Fruit fly (Drosophila melanogaster) whole organism, embryonic: ENCODE measurements around the gene CG14402.
A peak's percentile ranks its signal among the peaks of the same experiment; 100 is the strongest.

Experiments used
- Asciz ChIP-seq: fragments of 200-800 bp; sonication (Bioruptor generic); optimal IDR thresholded peaks from 2 replicates; lab custom pipeline; 2017; ENCODE audit warnings: missing biosample characterization, mild to moderate bottlenecking, missing genetic modification characterization, missing genetic modification reagents
- BEAF-32 ChIP-seq: fragments of 200-800 bp; sonication (Bioruptor generic); optimal IDR thresholded peaks from 3 replicates; lab custom pipeline; 2017; ENCODE audit warnings: missing biosample characterization, missing genetic modification characterization, mild to moderate bottlenecking, moderate library complexity, missing genetic modification reagents
- CG10462 ChIP-seq: fragments of 200-800 bp; sonication (Bioruptor generic); optimal IDR thresholded peaks from 2 replicates; lab custom pipeline; 2016; ENCODE audit warnings: missing biosample characterization, missing genetic modification characterization
- CG11723 ChIP-seq: fragments of 200-800 bp; sonication (Bioruptor generic); optimal IDR thresholded peaks from 2 replicates; lab custom pipeline; 2017; ENCODE audit warnings: missing biosample characterization, mild to moderate bottlenecking, missing genetic modification characterization
- CG1647 ChIP-seq: fragments of 200-800 bp; sonication (Bioruptor generic); optimal IDR thresholded peaks from 3 replicates; lab custom pipeline; 2016; ENCODE audit warnings: missing biosample characterization, missing genetic modification characterization
- CG16779 ChIP-seq: fragments of 200-800 bp; sonication (Bioruptor generic); IDR thresholded peaks from 2 replicates; pipeline ENCODE4 v1.3.6; 2022; ENCODE audit warnings: missing biosample characterization, missing genetic modification characterization
- CG17802 ChIP-seq: fragments of 200-800 bp; sonication (Bioruptor generic); optimal IDR thresholded peaks from 2 replicates; lab custom pipeline; 2018; ENCODE audit warnings: missing biosample characterization, mild to moderate bottlenecking, missing genetic modification characterization, moderate library complexity
- CG1832 ChIP-seq: fragments of 200-800 bp; sonication (Bioruptor generic); optimal IDR thresholded peaks from 2 replicates; lab custom pipeline; 2017; ENCODE audit warnings: missing biosample characterization, mild to moderate bottlenecking, missing genetic modification characterization, inconsistent platforms
- CG18619 ChIP-seq: fragments of 200-800 bp; sonication (Bioruptor generic); optimal IDR thresholded peaks from 3 replicates; lab custom pipeline; 2017; ENCODE audit warnings: missing biosample characterization, mild to moderate bottlenecking, missing genetic modification characterization
- CG2199 ChIP-seq: fragments of 200-800 bp; sonication (Bioruptor generic); IDR thresholded peaks from 3 replicates; pipeline ENCODE4 v1.3.6; 2022; ENCODE audit warnings: missing biosample characterization, missing genetic modification characterization
- CG2875 ChIP-seq: fragments of 200-800 bp; sonication (Bioruptor generic); optimal IDR thresholded peaks from 2 replicates; lab custom pipeline; 2017; ENCODE audit warnings: missing biosample characterization, mild to moderate bottlenecking, missing genetic modification characterization, missing genetic modification reagents
- CG31388 ChIP-seq: fragments of 200-800 bp; sonication (Bioruptor generic); optimal IDR thresholded peaks from 2 replicates; lab custom pipeline; 2016; ENCODE audit warnings: missing biosample characterization, missing genetic modification characterization
- CG32767 ChIP-seq: fragments of 200-800 bp; sonication (Bioruptor generic); IDR thresholded peaks from 2 replicates; pipeline ENCODE4 v1.3.6; 2022; ENCODE audit warnings: missing biosample characterization, missing genetic modification characterization
- CG3407 ChIP-seq: fragments of 200-800 bp; sonication (Bioruptor generic); optimal IDR thresholded peaks from 2 replicates; lab custom pipeline; 2018; ENCODE audit warnings: missing biosample characterization, mild to moderate bottlenecking, missing genetic modification characterization
- CG34422 ChIP-seq: fragments of 200-800 bp; sonication (Bioruptor generic); IDR thresholded peaks from 3 replicates; pipeline ENCODE4 v1.3.6; 2022; ENCODE audit warnings: missing biosample characterization, missing genetic modification characterization
- CG3726 ChIP-seq: fragments of 200-800 bp; sonication (Bioruptor generic); IDR thresholded peaks from 3 replicates; pipeline ENCODE4, ENCODE4 v1.3.6; 2022; ENCODE audit warnings: missing biosample characterization, missing genetic modification characterization
- CG4424 ChIP-seq: fragments of 200-800 bp; sonication (Bioruptor generic); optimal IDR thresholded peaks from 3 replicates; lab custom pipeline; 2016; ENCODE audit warnings: missing biosample characterization, missing genetic modification characterization
- CG5953 ChIP-seq: fragments of 200-800 bp; sonication (Bioruptor generic); IDR thresholded peaks from 2 replicates; pipeline ENCODE4 v1.3.6; 2022; ENCODE audit warnings: missing biosample characterization, missing genetic modification characterization
- CG6175 ChIP-seq: fragments of 200-800 bp; sonication (Bioruptor generic); IDR thresholded peaks from 3 replicates; pipeline ENCODE4 v1.3.6; 2022; ENCODE audit warnings: missing biosample characterization, missing genetic modification characterization
- CG7372 ChIP-seq: fragments of 200-800 bp; sonication (Bioruptor generic); IDR thresholded peaks from 2 replicates; pipeline ENCODE4 v1.3.6; 2022; ENCODE audit warnings: missing biosample characterization, missing genetic modification characterization
- CG8388 ChIP-seq: fragments of 200-800 bp; sonication (Bioruptor generic); optimal IDR thresholded peaks from 2 replicates; lab custom pipeline; 2019; ENCODE audit warnings: missing biosample characterization, mild to moderate bottlenecking, missing genetic modification characterization, moderate library complexity
- CG8765 ChIP-seq: fragments of 200-800 bp; sonication (Bioruptor generic); IDR thresholded peaks from 2 replicates; pipeline ENCODE4 v1.3.6; 2022; ENCODE audit warnings: missing biosample characterization, missing genetic modification characterization
- CG9437 ChIP-seq: fragments of 200-800 bp; sonication (Bioruptor generic); optimal IDR thresholded peaks from 2 replicates; lab custom pipeline; 2018; ENCODE audit warnings: missing biosample characterization, mild to moderate bottlenecking, missing genetic modification characterization
- Dbx ChIP-seq: fragments of 200-800 bp; sonication (Bioruptor generic); IDR thresholded peaks from 3 replicates; pipeline ENCODE4 v1.3.6; 2022; ENCODE audit warnings: missing biosample characterization, missing genetic modification characterization
- Ets65A ChIP-seq: fragments of 200-800 bp; sonication (Bioruptor generic); peaks from one replicate; lab custom pipeline; 2016; ENCODE audit warnings: missing biosample characterization, missing genetic modification characterization
- Jarid2 ChIP-seq: fragments of 200-800 bp; sonication (Bioruptor generic); optimal IDR thresholded peaks from 3 replicates; lab custom pipeline; 2017; ENCODE audit warnings: mild to moderate bottlenecking, missing biosample characterization, missing genetic modification reagents, missing genetic modification characterization
- Pdp1 ChIP-seq, 2 experiments: fragments of 200-800 bp; sonication (Bioruptor generic); optimal IDR thresholded peaks; 3 replicates each; lab custom pipeline; 2016; ENCODE audit warnings: missing biosample characterization in 2 of 2, missing genetic modification characterization in 2 of 2, mild to moderate bottlenecking in 1 of 2, moderate library complexity in 1 of 2
- Scr ChIP-seq: fragments of 200-800 bp; sonication (Bioruptor generic); IDR thresholded peaks from 2 replicates; pipeline ENCODE4 v1.3.6; 2022; ENCODE audit warnings: missing biosample characterization, missing genetic modification characterization; ENCODE audit not compliant: partially characterized antibody
- Side ChIP-seq: fragments of 200-800 bp; sonication (Bioruptor generic); optimal IDR thresholded peaks from 2 replicates; lab custom pipeline; 2016; ENCODE audit warnings: missing biosample characterization, missing genetic modification characterization
- abd-A ChIP-seq: fragments of 200-800 bp; sonication (Bioruptor generic); optimal IDR thresholded peaks from 3 replicates; lab custom pipeline; 2019; ENCODE audit warnings: missing biosample characterization, mild to moderate bottlenecking, missing genetic modification characterization, moderate library complexity
- chinmo ChIP-seq: fragments of 200-800 bp; sonication (Bioruptor generic); IDR thresholded peaks from 4 replicates; pipeline ENCODE4 v1.3.6; 2022; ENCODE audit warnings: missing biosample characterization, missing genetic modification characterization; ENCODE audit not compliant: partially characterized antibody
- corto ChIP-seq: fragments of 200-800 bp; sonication (Bioruptor generic); optimal IDR thresholded peaks from 2 replicates; lab custom pipeline; 2016; ENCODE audit warnings: missing biosample characterization, mild to moderate bottlenecking, missing genetic modification characterization, moderate library complexity
- da ChIP-seq: fragments of 200-800 bp; sonication (Bioruptor generic); optimal IDR thresholded peaks from 2 replicates; lab custom pipeline; 2016; ENCODE audit warnings: missing biosample characterization, missing genetic modification characterization
- danr ChIP-seq: fragments of 200-800 bp; sonication (Bioruptor generic); IDR thresholded peaks from 2 replicates; pipeline ENCODE4 v1.3.6; 2022; ENCODE audit warnings: missing biosample characterization, missing genetic modification characterization
- dm ChIP-seq: fragments of 200-800 bp; sonication (Bioruptor generic); optimal IDR thresholded peaks from 3 replicates; lab custom pipeline; 2016; ENCODE audit warnings: missing biosample characterization, missing genetic modification characterization
- dysf ChIP-seq: fragments of 200-800 bp; sonication (Bioruptor generic); IDR thresholded peaks from 3 replicates; pipeline ENCODE4 v1.3.6; 2022; ENCODE audit warnings: missing biosample characterization, missing genetic modification characterization
- esg ChIP-seq: fragments of 200-800 bp; sonication (Bioruptor generic); conservative IDR thresholded peaks from 2 replicates; pipeline ENCODE4 v1.3.6; 2022; ENCODE audit warnings: missing biosample characterization, missing genetic modification characterization
- exex ChIP-seq: fragments of 200-800 bp; sonication (Bioruptor generic); optimal IDR thresholded peaks from 4 replicates; lab custom pipeline; 2018; ENCODE audit warnings: missing biosample characterization, mild to moderate bottlenecking, missing genetic modification characterization, moderate library complexity
- fd102C ChIP-seq: fragments of 200-800 bp; sonication (Bioruptor generic); optimal IDR thresholded peaks from 2 replicates; lab custom pipeline; 2018; ENCODE audit warnings: missing biosample characterization, mild to moderate bottlenecking, missing genetic modification characterization, moderate library complexity
- inv ChIP-seq: fragments of 200-800 bp; sonication (Bioruptor generic); IDR thresholded peaks from 2 replicates; pipeline ENCODE4 v1.3.6; 2022; ENCODE audit warnings: missing biosample characterization, missing genetic modification characterization; ENCODE audit not compliant: partially characterized antibody
- jing ChIP-seq: fragments of 200-800 bp; sonication (Bioruptor generic); optimal IDR thresholded peaks from 2 replicates; lab custom pipeline; 2018; ENCODE audit warnings: missing biosample characterization, mild to moderate bottlenecking, missing genetic modification characterization
- luna ChIP-seq: fragments of 200-800 bp; sonication (Bioruptor generic); optimal IDR thresholded peaks from 2 replicates; lab custom pipeline; 2016; ENCODE audit warnings: missing biosample characterization, missing genetic modification characterization
- nerfin-1 ChIP-seq: fragments of 200-800 bp; sonication (Bioruptor generic); optimal IDR thresholded peaks from 3 replicates; lab custom pipeline; 2019; ENCODE audit warnings: missing biosample characterization, mild to moderate bottlenecking, missing genetic modification characterization, moderate library complexity
- nmo ChIP-seq: fragments of 200-800 bp; sonication (Bioruptor generic); optimal IDR thresholded peaks from 2 replicates; lab custom pipeline; 2018; ENCODE audit warnings: missing biosample characterization, mild to moderate bottlenecking, missing genetic modification characterization, moderate library complexity
- repo ChIP-seq: fragments of 200-800 bp; sonication (Bioruptor generic); optimal IDR thresholded peaks from 2 replicates; lab custom pipeline; 2016; ENCODE audit warnings: missing biosample characterization, missing genetic modification characterization
- sug ChIP-seq: fragments of 200-800 bp; optimal IDR thresholded peaks from 2 replicates; lab custom pipeline; 2019; ENCODE audit warnings: missing biosample characterization, mild to moderate bottlenecking, missing genetic modification characterization, moderate library complexity
- tin ChIP-seq: fragments of 200-800 bp; sonication (Bioruptor generic); optimal IDR thresholded peaks from 3 replicates; lab custom pipeline; 2016; ENCODE audit warnings: missing biosample characterization, missing genetic modification characterization
- tll ChIP-seq, 2 experiments: fragments of 200-800 bp in 1 of 2; fragments of >200 bp in 1 of 2; sonication (Bioruptor generic) in 1 of 2; optimal IDR thresholded peaks; 2 replicates each; lab custom pipeline; 2017 to 2019; ENCODE audit warnings: missing biosample characterization in 2 of 2, missing genetic modification characterization in 2 of 2, mild to moderate bottlenecking in 1 of 2, moderate library complexity in 1 of 2
- tx ChIP-seq: fragments of 200-800 bp; sonication (Bioruptor generic); optimal IDR thresholded peaks from 2 replicates; lab custom pipeline; 2016; ENCODE audit warnings: missing biosample characterization, missing genetic modification characterization

The CG14402 gene

DNA sequence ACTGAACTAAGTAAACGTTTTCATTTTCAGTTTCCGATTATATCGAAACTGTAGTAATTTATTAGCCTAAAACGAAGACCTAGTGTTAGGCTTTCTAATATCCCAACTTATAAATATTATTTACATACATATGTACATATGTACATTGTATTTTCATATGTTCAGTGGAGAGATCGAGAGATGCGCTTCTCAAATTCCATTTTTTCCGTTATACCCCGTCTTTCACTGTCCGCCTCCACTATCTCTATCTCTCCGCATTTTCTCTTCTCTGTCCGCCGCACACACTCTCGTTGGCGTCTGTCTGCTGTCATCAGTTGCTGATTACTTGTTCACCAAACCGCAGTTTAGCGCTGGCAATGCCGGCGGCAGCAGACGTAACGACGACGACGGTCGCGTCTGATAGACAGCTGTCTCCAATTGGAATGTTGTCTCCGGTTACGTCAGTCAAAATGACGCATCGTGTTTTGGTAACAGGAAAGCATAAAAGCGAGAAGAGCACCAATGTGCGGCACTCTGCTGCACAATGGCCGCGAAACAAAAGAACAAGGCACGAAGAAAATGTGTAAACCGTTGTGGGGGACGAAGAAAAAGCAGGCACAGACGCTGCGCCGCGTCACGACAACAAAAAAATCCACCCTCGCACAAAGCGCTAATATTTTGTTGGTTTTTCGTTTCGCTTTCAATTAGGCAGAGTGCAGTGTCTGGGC lies 26.5 kb upstream of the CG14402 start, which contains the start of gene CG9331 (continued):
- TF ChIP-seq tx (GFP tag; lab: Kevin White, UChicago) (no peak), CG8388 (no peak), Side (GFP tag; lab: Kevin White, UChicago) (no peak), CG2875 (GFP tag; lab: Kevin White, UChicago) (no peak), luna (no peak), dm (GFP tag; lab: Kevin White, UChicago) (peak; percentile 3), corto (GFP tag; lab: Kevin White, UChicago) (no peak), CG17802 (no peak), repo (GFP tag; lab: Kevin White, UChicago) (no peak), esg (GFP tag; lab: Robert Waterston, UW) (no peak), tll (GFP tag; optimal IDR thresholded peaks at IDR 0.05; lab: Kevin White, UChicago) (no peak), CG3726 (GFP tag; lab: Robert Waterston, UW) (no peak), CG3407 (no peak), da (GFP tag; lab: Kevin White, UChicago) (no peak), exex (tag; lab: Kevin White, UChicago) (no peak), CG5953 (GFP tag; lab: Robert Waterston, UW) (0 out of 2 replicates have a peak, but pooled peaks have one; percentile 3), BEAF-32 (GFP tag; lab: Kevin White, UChicago) (peak; percentile 25), nmo (GFP tag; lab: Kevin White, UChicago) (no peak), CG4424 (GFP tag; lab: Kevin White, UChicago) (no peak), inv (GFP tag; lab: Robert Waterston, UW) (no peak), tin (GFP tag; lab: Kevin White, UChicago) (no peak), dysf (GFP tag; lab: Robert Waterston, UW) (no peak), CG31388 (no peak), abd-A (tag; lab: Kevin White, UChicago) (peak; percentile 92), CG2199 (GFP tag; lab: Robert Waterston, UW) (0 out of 3 replicates have a peak, but pooled peaks have one; percentile 44), chinmo (GFP tag; lab: Robert Waterston, UW) (peak; percentile 77; the same call in 2 of the 4 replicates), CG10462 (GFP tag; lab: Kevin White, UChicago) (no peak), jing (GFP tag; lab: Kevin White, UChicago) (no peak), Asciz (GFP tag; lab: Kevin White, UChicago) (no peak), CG9437 (GFP tag; lab: Kevin White, UChicago) (peak; percentile 45), Pdp1 (GFP tag; optimal IDR thresholded peaks at IDR 0.05; lab: Kevin White, UChicago) (peak in 1 of 2 experiments; percentile 99), fd102C (GFP tag; lab: Kevin White, UChicago) (no peak), CG11723 (GFP tag; lab: Kevin White, UChicago) (no peak), CG1647 (GFP tag; lab: Kevin White, UChicago) (no peak), CG8765 (no peak), CG7372 (GFP tag; lab: Robert Waterston, UW) (no peak), sug (tag; lab: Kevin White, UChicago) (peak; percentile 14), Scr (GFP tag; lab: Robert Waterston, UW) (peak; percentile 43), Ets65A (GFP tag; lab: Kevin White, UChicago) (no peak), CG6175 (GFP tag; lab: Robert Waterston, UW) (peak; percentile 58; the same call in 1 of the 3 replicates), CG16779 (GFP tag; lab: Robert Waterston, UW) (no peak), Jarid2 (GFP tag; lab: Kevin White, UChicago) (no peak), CG34422 (peak; percentile 71; the same call in 2 of the 3 replicates), nerfin-1 (tag; lab: Kevin White, UChicago) (no peak), CG1832 (GFP tag; lab: Kevin White, UChicago) (no peak), CG32767 (GFP tag; lab: Robert Waterston, UW) (peak; percentile 60; the same call in 1 of the 2 replicates), CG18619 (GFP tag; lab: Kevin White, UChicago) (no peak), Dbx (GFP tag; lab: Robert Waterston, UW) (no peak), danr (GFP tag; lab: Robert Waterston, UW) (no peak)
